Fruit fly (Drosophila melanogaster): ENCODE measurements around the gene nrv2.

The nrv2 gene

dm6 chr2L:6841349-6841748, 42.7 kb upstream of the nrv2 start (continued):
- TF ChIP-seq CG3847 (GFP tag; IDR thresholded peaks at IDR 0.05) (peak; percentile 33; the same call in 1 of the 2 replicates), CG18619 (GFP tag; optimal IDR thresholded peaks at IDR 0.05) (peak; percentile 52), row (GFP tag; IDR thresholded peaks at IDR 0.05) (peak; percentile 86), Elba2 (GFP tag; optimal IDR thresholded peaks at IDR 0.05) (peak; percentile 41), schlank (tag; optimal IDR thresholded peaks at IDR 0.05) (no peak), MBD-R2 (GFP tag; IDR thresholded peaks at IDR 0.05) (no peak), Dp (GFP tag; optimal IDR thresholded peaks at IDR 0.05) (no peak), CG7963 (GFP tag; IDR thresholded peaks at IDR 0.05; ENCODE audit: partially characterized antibody) (no peak), org-1 (GFP tag; optimal IDR thresholded peaks at IDR 0.05) (peak; percentile 42), CrebB (tag; optimal IDR thresholded peaks at IDR 0.05) (peak; percentile 18), Hr3 (GFP tag; optimal IDR thresholded peaks at IDR 0.05) (peak; percentile 62), tin (GFP tag; optimal IDR thresholded peaks at IDR 0.05) (peak; percentile 73), Fer3 (tag; optimal IDR thresholded peaks at IDR 0.05) (no peak), lilli (GFP tag; optimal IDR thresholded peaks at IDR 0.05) (peak; percentile 25), gcm2 (GFP tag; optimal IDR thresholded peaks at IDR 0.05) (no peak), ranshi (GFP tag; IDR thresholded peaks at IDR 0.05) (peak; percentile 67; the same call in 1 of the 2 replicates), CG3407 (GFP tag; optimal IDR thresholded peaks at IDR 0.05) (peak; percentile 65), CG10209 (GFP tag; optimal IDR thresholded peaks at IDR 0.05) (peak; percentile 68), Myb (GFP tag; optimal IDR thresholded peaks at IDR 0.05) (peak; percentile 26), gce (GFP tag; IDR thresholded peaks at IDR 0.05) (peak; percentile 75; the same call in 2 of the 3 replicates), CG18262 (tag; optimal IDR thresholded peaks at IDR 0.05) (peak; percentile 88), CG3838 (GFP tag; optimal IDR thresholded peaks at IDR 0.05) (peak; percentile 37), CG32532 (GFP tag; IDR thresholded peaks at IDR 0.05) (no peak), Six4 (GFP tag; optimal IDR thresholded peaks at IDR 0.05) (peak; percentile 62), Meics (GFP tag; optimal IDR thresholded peaks at IDR 0.05) (peak; percentile 26), eve (GFP tag; optimal IDR thresholded peaks at IDR 0.05) (peak; percentile 84), CG11696 (GFP tag; IDR thresholded peaks at IDR 0.05) (peak; percentile 52; the same call in 1 of the 2 replicates), tll (GFP tag; optimal IDR thresholded peaks at IDR 0.05) (peak in 1 of 2 experiments; percentile 29), pan (optimal IDR thresholded peaks at IDR 0.05) (no peak), pan (GFP tag; optimal IDR thresholded peaks at IDR 0.05 in 1 of 2, IDR thresholded peaks at IDR 0.05 in 1 of 2) (peak in 1 of 2 experiments; percentile 64), Side (GFP tag; optimal IDR thresholded peaks at IDR 0.05) (peak; percentile 70), CG1529 (GFP tag; optimal IDR thresholded peaks at IDR 0.05) (peak; percentile 74), CG14014 (GFP tag; IDR thresholded peaks at IDR 0.05) (0 out of 2 replicates have a peak, but pooled peaks have one; percentile 39), grn (GFP tag; optimal IDR thresholded peaks at IDR 0.05) (no peak), zf30C (GFP tag; optimal IDR thresholded peaks at IDR 0.05) (peak; percentile 89), Stat92E (GFP tag; optimal IDR thresholded peaks at IDR 0.05) (peak in 1 of 3 experiments; percentile 60), lab (GFP tag; optimal IDR thresholded peaks at IDR 0.05) (peak; percentile 43), sob (GFP tag; IDR thresholded peaks at IDR 0.05) (peak; percentile 67), CG31365 (tag; optimal IDR thresholded peaks at IDR 0.05) (no peak), ac (GFP tag; optimal IDR thresholded peaks at IDR 0.05) (peak; percentile 75), CG12071 (GFP tag; optimal IDR thresholded peaks at IDR 0.05) (no peak), CG3163 (GFP tag; optimal IDR thresholded peaks at IDR 0.05) (peak; percentile 28), CG2712 (tag; optimal IDR thresholded peaks at IDR 0.05) (peak; percentile 90), CG11247 (GFP tag; IDR thresholded peaks at IDR 0.05) (peak; percentile 24; the same call in 1 of the 2 replicates), Ssrp (tag; optimal IDR thresholded peaks at IDR 0.05) (peak; percentile 68), CG13624 (GFP tag; optimal IDR thresholded peaks at IDR 0.05) (peak; percentile 42), pnt (GFP tag; optimal IDR thresholded peaks at IDR 0.05) (peak; percentile 80), mam (GFP tag; optimal IDR thresholded peaks at IDR 0.05) (peak; percentile 34), CG17328 (GFP tag; IDR thresholded peaks at IDR 0.05) (peak; percentile 90), tap (tag; optimal IDR thresholded peaks at IDR 0.05) (peak; percentile 69), D19A (tag; optimal IDR thresholded peaks at IDR 0.05) (peak; percentile 78)
